Fruit fly (Drosophila melanogaster) whole organism, prepupa: ENCODE measurements around the gene Vav.

Experiments used
- Blimp-1 ChIP-seq: fragments of 200-800 bp; sonication (Bioruptor generic); optimal IDR thresholded peaks from 3 replicates; lab custom pipeline; 2017; ENCODE audit warnings: missing biosample characterization, missing genetic modification characterization, mild to moderate bottlenecking, moderate library complexity, missing genetic modification reagents
- CG10631 ChIP-seq: fragments of 200-800 bp; sonication (Bioruptor generic); optimal IDR thresholded peaks from 2 replicates; lab custom pipeline; 2016; ENCODE audit warnings: missing biosample characterization, missing genetic modification characterization
- CG10669 ChIP-seq: fragments of 200-800 bp; sonication (Bioruptor generic); optimal IDR thresholded peaks from 3 replicates; lab custom pipeline; 2018; ENCODE audit warnings: missing biosample characterization, mild to moderate bottlenecking, missing genetic modification characterization, moderate library complexity
- CG11294 ChIP-seq: fragments of 200-800 bp; sonication (Bioruptor generic); IDR thresholded peaks from 2 replicates; pipeline ENCODE4 v1.3.6; 2022; ENCODE audit warnings: missing biosample characterization, missing genetic modification characterization
- CG11762 ChIP-seq: fragments of 200-800 bp; sonication (Bioruptor generic); optimal IDR thresholded peaks from 3 replicates; lab custom pipeline; 2016; ENCODE audit warnings: missing biosample characterization, missing genetic modification characterization; ENCODE audit not compliant: insufficient read depth
- CG11902 ChIP-seq: fragments of 200-800 bp; sonication (Bioruptor generic); optimal IDR thresholded peaks from 3 replicates; lab custom pipeline; 2016; ENCODE audit warnings: missing biosample characterization, missing genetic modification characterization
- CG15336 ChIP-seq: fragments of 200-800 bp; sonication (Bioruptor generic); IDR thresholded peaks from 2 replicates; pipeline ENCODE4 v1.3.6; 2022; ENCODE audit warnings: missing biosample characterization, missing genetic modification characterization
- CG1621 ChIP-seq: fragments of 200-800 bp; sonication (Bioruptor generic); optimal IDR thresholded peaks from 3 replicates; lab custom pipeline; 2018; ENCODE audit warnings: missing biosample characterization, mild to moderate bottlenecking, missing genetic modification characterization
- CG3032 ChIP-seq: fragments of 200-800 bp; optimal IDR thresholded peaks from 2 replicates; lab custom pipeline; 2019; ENCODE audit warnings: missing biosample characterization, mild to moderate bottlenecking, missing genetic modification characterization, moderate library complexity
- CG31627 ChIP-seq: fragments of 200-800 bp; sonication (Bioruptor generic); optimal IDR thresholded peaks from 3 replicates; lab custom pipeline; 2016; ENCODE audit warnings: missing biosample characterization, missing genetic modification characterization
- CG32006 ChIP-seq: fragments of 200-800 bp; sonication (Bioruptor generic); optimal IDR thresholded peaks from 3 replicates; lab custom pipeline; 2017; ENCODE audit warnings: missing biosample characterization, mild to moderate bottlenecking, missing genetic modification characterization
- CG34406 ChIP-seq: fragments of 200-800 bp; sonication (Bioruptor generic); optimal IDR thresholded peaks from 3 replicates; lab custom pipeline; 2016; ENCODE audit warnings: missing biosample characterization, missing genetic modification characterization
- CG3919 ChIP-seq: fragments of 200-800 bp; sonication (Bioruptor generic); optimal IDR thresholded peaks from 3 replicates; lab custom pipeline; 2016; ENCODE audit warnings: missing biosample characterization, missing genetic modification characterization
- CG4318 ChIP-seq: fragments of 200-800 bp; sonication (Bioruptor generic); optimal IDR thresholded peaks from 3 replicates; lab custom pipeline; 2017; ENCODE audit warnings: missing biosample characterization, mild to moderate bottlenecking, missing genetic modification characterization
- CG6276 ChIP-seq: fragments of 200-800 bp; sonication (Bioruptor generic); optimal IDR thresholded peaks from 2 replicates; lab custom pipeline; 2017; ENCODE audit warnings: missing biosample characterization, mild to moderate bottlenecking, missing genetic modification characterization
- CG6792 ChIP-seq: fragments of 200-800 bp; sonication (Bioruptor generic); optimal IDR thresholded peaks from 3 replicates; lab custom pipeline; 2016; ENCODE audit warnings: missing biosample characterization, missing genetic modification characterization
- CG6808 ChIP-seq: fragments of 200-800 bp; sonication (Bioruptor generic); optimal IDR thresholded peaks from 3 replicates; lab custom pipeline; 2017; ENCODE audit warnings: missing biosample characterization, missing genetic modification characterization, mild to moderate bottlenecking, moderate library complexity, missing genetic modification reagents
- CG6854 ChIP-seq: fragments of 200-800 bp; sonication (Bioruptor generic); optimal IDR thresholded peaks from 2 replicates; lab custom pipeline; 2017; ENCODE audit warnings: missing biosample characterization, mild to moderate bottlenecking, missing genetic modification characterization
- CG7368 ChIP-seq: fragments of 200-800 bp; sonication (Bioruptor generic); optimal IDR thresholded peaks from 3 replicates; lab custom pipeline; 2016; ENCODE audit warnings: missing biosample characterization, missing genetic modification characterization
- CG8119 ChIP-seq: fragments of 200-800 bp; sonication (Bioruptor generic); IDR thresholded peaks from 3 replicates; pipeline ENCODE4 v1.3.6; 2022; ENCODE audit warnings: missing biosample characterization, missing genetic modification characterization
- CG8319 ChIP-seq: fragments of 200-800 bp; sonication (Bioruptor generic); optimal IDR thresholded peaks from 3 replicates; lab custom pipeline; 2016; ENCODE audit warnings: missing biosample characterization, missing genetic modification characterization
- CG8632 ChIP-seq: fragments of 200-800 bp; sonication (Bioruptor generic); optimal IDR thresholded peaks from 3 replicates; lab custom pipeline; 2016; ENCODE audit warnings: missing biosample characterization, missing genetic modification characterization
- CG9139 ChIP-seq: fragments of 200-800 bp; sonication (Bioruptor generic); optimal IDR thresholded peaks from 3 replicates; lab custom pipeline; 2017; ENCODE audit warnings: missing biosample characterization, mild to moderate bottlenecking, missing genetic modification characterization
- Eip93F ChIP-seq: fragments of 200-800 bp; sonication (Bioruptor generic); optimal IDR thresholded peaks from 2 replicates; lab custom pipeline; 2016; ENCODE audit warnings: missing biosample characterization, mild to moderate bottlenecking, missing genetic modification characterization
- Ets96B ChIP-seq: fragments of 200-800 bp; optimal IDR thresholded peaks from 2 replicates; lab custom pipeline; 2019; ENCODE audit warnings: missing biosample characterization, mild to moderate bottlenecking, missing genetic modification characterization, moderate library complexity
- Hr39 ChIP-seq: fragments of 200-800 bp; sonication (Bioruptor generic); optimal IDR thresholded peaks from 2 replicates; lab custom pipeline; 2016; ENCODE audit warnings: missing biosample characterization, missing genetic modification characterization
- Lpt ChIP-seq: fragments of 200-800 bp; sonication (Bioruptor generic); optimal IDR thresholded peaks from 3 replicates; lab custom pipeline; 2016; ENCODE audit warnings: missing biosample characterization, missing genetic modification characterization
- Met ChIP-seq: fragments of 200-800 bp; sonication (Bioruptor generic); optimal IDR thresholded peaks from 3 replicates; lab custom pipeline; 2016; ENCODE audit warnings: missing biosample characterization, missing genetic modification characterization
- OdsH ChIP-seq: fragments of 200-800 bp; sonication (Bioruptor generic); optimal IDR thresholded peaks from 3 replicates; lab custom pipeline; 2016; ENCODE audit warnings: missing biosample characterization, missing genetic modification characterization
- Smox ChIP-seq: fragments of 200-800 bp; sonication (Bioruptor generic); optimal IDR thresholded peaks from 3 replicates; lab custom pipeline; 2016; ENCODE audit warnings: missing biosample characterization, missing genetic modification characterization
- Sox102F ChIP-seq: fragments of 200-800 bp; sonication (Bioruptor generic); optimal IDR thresholded peaks from 2 replicates; lab custom pipeline; 2016; ENCODE audit warnings: missing biosample characterization, mild to moderate bottlenecking, missing genetic modification characterization
- Sox14 ChIP-seq: fragments of 200-800 bp; sonication (Bioruptor generic); optimal IDR thresholded peaks from 3 replicates; lab custom pipeline; 2016; ENCODE audit warnings: missing biosample characterization, missing genetic modification characterization
- Sox15 ChIP-seq: fragments of 200-800 bp; sonication (Bioruptor generic); optimal IDR thresholded peaks from 3 replicates; lab custom pipeline; 2016; ENCODE audit warnings: missing biosample characterization, missing genetic modification characterization
- achi ChIP-seq: fragments of 200-800 bp; sonication (Bioruptor generic); optimal IDR thresholded peaks from 3 replicates; lab custom pipeline; 2016; ENCODE audit warnings: missing biosample characterization, missing genetic modification characterization
- cyc ChIP-seq: fragments of 200-800 bp; sonication (Bioruptor generic); optimal IDR thresholded peaks from 3 replicates; lab custom pipeline; 2016; ENCODE audit warnings: missing biosample characterization, missing genetic modification characterization
- dac ChIP-seq: fragments of 200-800 bp; sonication (Bioruptor generic); optimal IDR thresholded peaks from 2 replicates; lab custom pipeline; 2017; ENCODE audit warnings: missing biosample characterization, mild to moderate bottlenecking, missing genetic modification characterization
- dsx ChIP-seq: fragments of 200-800 bp; optimal IDR thresholded peaks from 3 replicates; lab custom pipeline; 2019; ENCODE audit warnings: missing biosample characterization, mild to moderate bottlenecking, missing genetic modification characterization, moderate library complexity; ENCODE audit not compliant: poor library complexity, severe bottlenecking
- esn ChIP-seq: fragments of 200-800 bp; sonication (Bioruptor generic); optimal IDR thresholded peaks from 2 replicates; lab custom pipeline; 2016; ENCODE audit warnings: missing biosample characterization, mild to moderate bottlenecking, missing genetic modification characterization, moderate library complexity
- fd59A ChIP-seq: fragments of 200-800 bp; sonication (Bioruptor generic); optimal IDR thresholded peaks from 2 replicates; lab custom pipeline; 2017; ENCODE audit warnings: missing biosample characterization, mild to moderate bottlenecking, missing genetic modification characterization, missing genetic modification reagents
- fd85E ChIP-seq: fragments of 200-800 bp; sonication (Bioruptor generic); optimal IDR thresholded peaks from 3 replicates; lab custom pipeline; 2016; ENCODE audit warnings: missing biosample characterization, missing genetic modification characterization
- fkh ChIP-seq: fragments of 200-800 bp; sonication (Bioruptor generic); optimal IDR thresholded peaks from 3 replicates; lab custom pipeline; 2017; ENCODE audit warnings: missing biosample characterization, mild to moderate bottlenecking, missing genetic modification characterization, moderate library complexity
- net ChIP-seq: fragments of 200-800 bp; sonication (Bioruptor generic); optimal IDR thresholded peaks from 3 replicates; lab custom pipeline; 2016; ENCODE audit warnings: missing biosample characterization, missing genetic modification characterization
- pdm3 ChIP-seq: fragments of 200-800 bp; sonication (Bioruptor generic); optimal IDR thresholded peaks from 3 replicates; lab custom pipeline; 2016; ENCODE audit warnings: missing biosample characterization, missing genetic modification characterization
- salr ChIP-seq, 2 experiments: fragments of 200-800 bp; sonication (Bioruptor generic); optimal IDR thresholded peaks; 3 replicates each; lab custom pipeline; 2016 to 2018; ENCODE audit warnings: missing biosample characterization in 2 of 2, missing genetic modification characterization in 2 of 2, mild to moderate bottlenecking in 1 of 2
- svp ChIP-seq: fragments of 200-800 bp; sonication (Bioruptor generic); peaks from one replicate; lab custom pipeline; 2016; ENCODE audit warnings: missing biosample characterization, missing genetic modification characterization
- vri ChIP-seq: fragments of 200-800 bp; sonication (Bioruptor generic); optimal IDR thresholded peaks from 3 replicates; lab custom pipeline; 2016; ENCODE audit warnings: missing biosample characterization, mild to moderate bottlenecking, missing genetic modification characterization

Gene Vav

DNA sequence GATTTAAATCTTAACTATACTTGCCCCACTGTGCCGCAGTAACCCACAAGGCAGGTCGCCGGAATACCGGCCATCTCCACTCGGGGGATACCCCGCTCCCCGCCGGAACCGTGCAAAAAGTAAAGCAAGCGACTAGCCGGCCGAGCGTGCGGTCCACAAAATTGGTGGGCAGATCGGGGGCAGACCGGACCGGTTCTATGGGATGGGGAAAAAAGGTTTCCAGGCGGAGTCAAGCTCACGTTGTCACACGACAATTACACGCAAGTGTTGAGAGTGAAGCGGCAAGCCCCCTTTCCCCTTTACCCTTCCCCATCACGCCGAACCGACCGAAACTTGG is 36.3 kb upstream of the Vav start (continued):
- TF ChIP-seq svp (GFP tag; lab: Kevin White, UChicago) (peak; percentile 62), Sox102F (GFP tag; lab: Kevin White, UChicago) (no peak), Hr39 (GFP tag; lab: Kevin White, UChicago) (no peak), CG15336 (GFP tag; lab: Robert Waterston, UW) (no peak), Sox14 (GFP tag; lab: Kevin White, UChicago) (no peak), dsx (GFP tag; lab: Kevin White, UChicago) (no peak), CG6854 (GFP tag; lab: Kevin White, UChicago) (no peak), CG8632 (peak; percentile 3), pdm3 (GFP tag; lab: Kevin White, UChicago) (no peak), CG32006 (GFP tag; lab: Kevin White, UChicago) (no peak), CG4318 (GFP tag; lab: Kevin White, UChicago) (no peak), OdsH (GFP tag; lab: Kevin White, UChicago) (no peak)

DNA sequence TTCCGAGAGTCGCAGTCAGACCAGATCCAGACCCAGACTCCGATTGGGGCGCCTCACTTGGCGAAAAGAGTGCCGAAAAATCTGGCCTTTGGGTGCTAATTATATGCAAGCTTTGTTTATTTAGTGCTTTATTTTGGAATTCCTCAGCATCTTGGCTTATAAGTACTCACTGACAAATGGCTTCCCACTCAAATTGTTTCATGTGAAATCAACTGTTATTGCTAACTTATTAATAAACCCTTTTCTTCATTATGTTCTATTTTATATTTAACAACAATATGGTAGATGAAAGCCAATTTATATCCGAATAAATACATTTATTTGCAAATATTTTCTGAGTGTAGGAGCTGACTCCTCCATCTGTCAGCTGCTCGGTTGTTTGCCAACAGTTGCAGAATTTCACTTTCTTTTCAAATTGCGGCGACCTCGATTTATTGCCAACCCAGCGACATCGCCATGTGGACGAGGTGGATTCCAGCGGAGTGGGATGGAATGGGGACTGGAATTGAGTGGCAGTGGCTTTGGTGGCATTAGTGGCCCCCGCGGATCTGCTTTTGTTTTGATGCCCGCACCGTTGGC is 31.7 kb upstream of the Vav start:
- peak; percentile 76 for TF ChIP-seq CG8119 (GFP tag; lab: Robert Waterston, UW)
- peak; percentile 52 for TF ChIP-seq CG8319 (GFP tag; lab: Kevin White, UChicago)
- TF ChIP-seq CG11762 (GFP tag; lab: Kevin White, UChicago): peak; percentile 65
- no peak for TF ChIP-seq CG1621
- peak; percentile 56 for TF ChIP-seq CG8632
- TF ChIP-seq Blimp-1 (GFP tag; lab: Kevin White, UChicago): peak; percentile 91
- peak; percentile 75 for TF ChIP-seq CG4318 (GFP tag; lab: Kevin White, UChicago)
- peak; percentile 54 for TF ChIP-seq CG3032 (tag; lab: Kevin White, UChicago)
- TF ChIP-seq fd59A (GFP tag; lab: Kevin White, UChicago): peak; percentile 57
- TF ChIP-seq CG9139: no peak
- TF ChIP-seq CG15336 (GFP tag; lab: Robert Waterston, UW): peak; percentile 74
- TF ChIP-seq salr (GFP tag; optimal IDR thresholded peaks at IDR 0.05; lab: Kevin White, UChicago): peak in 1 of 2 experiments; percentile 66
- TF ChIP-seq CG6276 (GFP tag; lab: Kevin White, UChicago): peak; percentile 67
- peak; percentile 33 for TF ChIP-seq Hr39 (GFP tag; lab: Kevin White, UChicago)
- TF ChIP-seq CG34406 (GFP tag; lab: Kevin White, UChicago): peak; percentile 74
- peak; percentile 72 for TF ChIP-seq CG3919 (GFP tag; lab: Kevin White, UChicago)
- peak; percentile 64 for TF ChIP-seq cyc (GFP tag; lab: Kevin White, UChicago)
- TF ChIP-seq Sox102F (GFP tag; lab: Kevin White, UChicago): peak; percentile 70
- peak; percentile 78 for TF ChIP-seq svp (GFP tag; lab: Kevin White, UChicago)
- TF ChIP-seq OdsH (GFP tag; lab: Kevin White, UChicago): peak; percentile 72
- TF ChIP-seq dac: peak; percentile 67
- TF ChIP-seq CG7368 (GFP tag; lab: Kevin White, UChicago): peak; percentile 57
- TF ChIP-seq net (GFP tag; lab: Kevin White, UChicago): peak; percentile 68
- TF ChIP-seq fd85E (GFP tag; lab: Kevin White, UChicago): peak; percentile 16
- no peak for TF ChIP-seq vri
- TF ChIP-seq CG11902: peak; percentile 55
- peak; percentile 19 for TF ChIP-seq dsx (GFP tag; lab: Kevin White, UChicago)
- TF ChIP-seq CG32006 (GFP tag; lab: Kevin White, UChicago): peak; percentile 90
- peak; percentile 72 for TF ChIP-seq pdm3 (GFP tag; lab: Kevin White, UChicago)
- peak; percentile 44 for TF ChIP-seq CG31627 (GFP tag; lab: Kevin White, UChicago)
- TF ChIP-seq Lpt: peak; percentile 40
- TF ChIP-seq Sox15 (GFP tag; lab: Kevin White, UChicago): peak; percentile 44
- peak; percentile 63 for TF ChIP-seq Smox (GFP tag; lab: Kevin White, UChicago)
- peak; percentile 70 for TF ChIP-seq CG10631 (GFP tag; lab: Kevin White, UChicago)
- no peak for TF ChIP-seq Eip93F
- peak; percentile 27 for TF ChIP-seq CG6854 (GFP tag; lab: Kevin White, UChicago)
- no peak for TF ChIP-seq fkh (GFP tag; lab: Kevin White, UChicago)
- TF ChIP-seq CG6792 (GFP tag; lab: Kevin White, UChicago): peak; percentile 74
- peak; percentile 69 for TF ChIP-seq achi
- peak; percentile 68 for TF ChIP-seq Sox14 (GFP tag; lab: Kevin White, UChicago)
- TF ChIP-seq Ets96B: peak; percentile 49
- peak; percentile 46 for TF ChIP-seq CG6808 (GFP tag; lab: Kevin White, UChicago)
- TF ChIP-seq esn: peak; percentile 75
- TF ChIP-seq CG11294 (GFP tag; lab: Robert Waterston, UW): no peak
- peak; percentile 51 for TF ChIP-seq CG10669 (GFP tag; lab: Kevin White, UChicago)
- peak; percentile 72 for TF ChIP-seq Met (GFP tag; lab: Kevin White, UChicago)
